Worm (Caenorhabditis elegans): ENCODE data around the gene wbp-2.

The wbp-2 gene

ce11 chrII:9362249-9362648, 32.7 kb downstream of the wbp-2 start:
- TF ChIP-seq snpc-4 (tag; optimal IDR thresholded peaks at IDR 0.05): no peak
- TF ChIP-seq efl-1 (optimal IDR thresholded peaks at IDR 0.05): no peak
- peak in 1 of 2 experiments; percentile 75 for TF ChIP-seq efl-1 (GFP tag; optimal IDR thresholded peaks at IDR 0.05 in 1 of 2)

DNA sequence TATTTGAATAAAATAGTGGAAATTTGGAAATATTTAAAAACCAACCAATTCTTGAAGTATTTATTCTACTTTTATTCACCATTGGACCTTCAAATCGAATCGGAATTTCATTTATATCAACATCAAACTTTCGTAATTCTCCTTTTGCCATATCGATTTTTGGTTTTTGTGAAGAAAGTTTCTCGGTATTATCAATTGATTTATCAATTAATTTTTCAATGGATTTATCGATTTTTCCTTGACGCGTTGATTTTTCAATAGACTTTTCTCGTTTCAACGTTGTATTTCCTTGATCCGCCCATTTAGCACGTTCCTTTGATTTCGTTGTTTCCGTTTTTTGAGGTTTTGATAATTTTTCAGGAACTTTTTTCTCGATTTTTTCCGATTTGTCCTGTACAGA, 39.8 kb downstream of the wbp-2 start:
- TF ChIP-seq C04F5.9 (tag; optimal IDR thresholded peaks at IDR 0.05) (no peak), lin-35 (GFP tag; optimal IDR thresholded peaks at IDR 0.05) (no peak), efl-1 (optimal IDR thresholded peaks at IDR 0.05) (no peak), efl-1 (GFP tag; optimal IDR thresholded peaks at IDR 0.05 in 1 of 2) (no peak), ces-1 (GFP tag; optimal IDR thresholded peaks at IDR 0.05) (no peak), nhr-47 (tag; optimal IDR thresholded peaks at IDR 0.05) (no peak), mef-2 (tag; optimal IDR thresholded peaks at IDR 0.05) (no peak), sox-4 (tag; optimal IDR thresholded peaks at IDR 0.05) (no peak), ceh-90 (tag; optimal IDR thresholded peaks at IDR 0.05) (no peak), mdl-1 (tag; optimal IDR thresholded peaks at IDR 0.05) (no peak), lin-15B (tag; optimal IDR thresholded peaks at IDR 0.05) (no peak), alr-1 (tag; optimal IDR thresholded peaks at IDR 0.05; ENCODE audit: borderline replicate concordance) (no peak), fkh-4 (tag; optimal IDR thresholded peaks at IDR 0.05; ENCODE audit: borderline replicate concordance) (no peak), hlh-17 (GFP tag; optimal IDR thresholded peaks at IDR 0.05; ENCODE audit: borderline replicate concordance) (no peak), ceh-82 (tag; optimal IDR thresholded peaks at IDR 0.05) (no peak), nhr-12 (tag; optimal IDR thresholded peaks at IDR 0.05) (no peak)

DNA sequence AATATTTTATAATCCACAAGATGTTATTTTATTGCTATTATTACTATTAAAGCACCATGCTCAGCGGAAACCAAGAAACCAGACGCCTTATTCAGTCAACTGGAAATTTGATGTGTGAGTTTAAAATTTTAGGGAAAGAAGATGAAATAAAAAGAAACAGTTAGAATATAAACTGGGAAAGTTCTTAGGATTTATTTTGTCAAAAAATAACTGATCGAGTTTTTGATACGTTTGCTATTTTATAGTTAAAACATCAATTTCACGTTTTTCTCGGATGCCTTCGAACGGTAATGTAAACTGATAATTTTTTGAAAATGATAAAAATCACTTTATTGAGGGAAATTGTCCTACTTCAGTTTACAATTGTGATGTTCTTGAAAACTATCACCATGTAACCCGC, 42.8 kb downstream of the wbp-2 start, which contains the start of gene C06C3.3:
Gene C06C3.3 (minus strand): TSS at position 101 of the 400 bp plus-strand sequence.
- no peak for TF ChIP-seq lsy-2 (tag; optimal IDR thresholded peaks at IDR 0.05)
- TF ChIP-seq ama-1 (optimal IDR thresholded peaks at IDR 0.05): no peak

ce11 chrII:9372991-9373390, 43.4 kb downstream of the wbp-2 start, which contains the start of gene C06C3.4:
C06C3.4 (plus strand) TSS chrII:9373291.
- no peak for TF ChIP-seq ceh-82 (tag; optimal IDR thresholded peaks at IDR 0.05)
- no peak for TF ChIP-seq C16A3.4 (tag; optimal IDR thresholded peaks at IDR 0.05)
- no peak for TF ChIP-seq vab-15 (tag; optimal IDR thresholded peaks at IDR 0.05)
- no peak for TF ChIP-seq xbp-1 (tag; optimal IDR thresholded peaks at IDR 0.05)
- no peak for TF ChIP-seq nhr-77 (tag; optimal IDR thresholded peaks at IDR 0.05)
- TF ChIP-seq lir-3 (tag; optimal IDR thresholded peaks at IDR 0.05; ENCODE audit: poor library complexity): no peak
- TF ChIP-seq ceh-88 (GFP tag; IDR thresholded peaks at IDR 0.05): no peak
- no peak for TF ChIP-seq nhr-19 (GFP tag; conservative IDR thresholded peaks at IDR 0.05)
- no peak for TF ChIP-seq ztf-4 (tag; optimal IDR thresholded peaks at IDR 0.05)
- no peak for TF ChIP-seq alr-1 (tag; optimal IDR thresholded peaks at IDR 0.05; ENCODE audit: borderline replicate concordance)
- TF ChIP-seq nhr-76 (tag; optimal IDR thresholded peaks at IDR 0.05): no peak
- no peak for TF ChIP-seq mef-2 (tag; optimal IDR thresholded peaks at IDR 0.05)
- TF ChIP-seq ets-5 (GFP tag; IDR thresholded peaks at IDR 0.05): no peak
- no peak for TF ChIP-seq nhr-12 (tag; optimal IDR thresholded peaks at IDR 0.05)
- no peak for TF ChIP-seq dpl-1 (GFP tag; optimal IDR thresholded peaks at IDR 0.05)

DNA sequence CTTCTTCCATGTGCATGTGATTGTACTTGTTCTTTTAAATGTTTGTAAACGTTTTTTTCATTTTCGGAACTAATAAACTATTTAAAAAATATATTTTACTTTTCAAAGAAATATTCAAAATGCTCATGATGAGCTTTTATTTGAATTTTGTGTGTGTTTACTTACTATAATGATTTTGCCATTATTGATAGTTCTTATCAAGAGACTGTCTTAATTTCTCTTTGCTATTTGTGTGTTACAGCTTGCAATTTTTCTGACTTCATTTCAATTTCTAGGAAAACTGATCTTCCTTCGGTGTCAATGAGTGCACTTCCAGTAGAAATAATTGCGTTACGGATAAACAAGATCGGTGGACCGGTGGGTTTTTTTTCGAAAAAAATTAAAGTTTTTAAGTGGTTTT, 45.2 kb downstream of the wbp-2 start, which contains the start of gene C06C3.12:
Gene C06C3.12 (plus strand): TSS at position 301 of the 400 bp plus-strand sequence.
- no peak for TF ChIP-seq efl-1 (optimal IDR thresholded peaks at IDR 0.05)
- TF ChIP-seq efl-1 (GFP tag; optimal IDR thresholded peaks at IDR 0.05 in 1 of 2): no peak
- no peak for TF ChIP-seq dsc-1 (tag; optimal IDR thresholded peaks at IDR 0.05)
- no peak for TF ChIP-seq dpl-1 (GFP tag; optimal IDR thresholded peaks at IDR 0.05)
- no peak for TF ChIP-seq nhr-11 (tag; optimal IDR thresholded peaks at IDR 0.05)
- no peak for TF ChIP-seq snpc-4 (tag; optimal IDR thresholded peaks at IDR 0.05)
- TF ChIP-seq elt-3 (tag; optimal IDR thresholded peaks at IDR 0.05): no peak
- no peak for TF ChIP-seq efl-3 (GFP tag; optimal IDR thresholded peaks at IDR 0.05)
- TF ChIP-seq pag-3 (tag; optimal IDR thresholded peaks at IDR 0.05; ENCODE audit: borderline replicate concordance, insufficient read depth): no peak
- no peak for TF ChIP-seq blmp-1 (tag; optimal IDR thresholded peaks at IDR 0.05)
- TF ChIP-seq mdl-1 (tag; optimal IDR thresholded peaks at IDR 0.05): no peak
- no peak for TF ChIP-seq zip-4 (GFP tag; optimal IDR thresholded peaks at IDR 0.05)
- no peak for TF ChIP-seq skn-1 (tag; optimal IDR thresholded peaks at IDR 0.05)
- no peak for TF ChIP-seq ztf-11 (tag; optimal IDR thresholded peaks at IDR 0.05)
- TF ChIP-seq sup-37 (GFP tag; optimal IDR thresholded peaks at IDR 0.05): no peak
- TF ChIP-seq sox-4 (tag; optimal IDR thresholded peaks at IDR 0.05): no peak
- TF ChIP-seq fkh-4 (tag; optimal IDR thresholded peaks at IDR 0.05; ENCODE audit: borderline replicate concordance): no peak
- TF ChIP-seq grh-1 (GFP tag; IDR thresholded peaks at IDR 0.05): no peak
- no peak for TF ChIP-seq alr-1 (tag; optimal IDR thresholded peaks at IDR 0.05; ENCODE audit: borderline replicate concordance)
- TF ChIP-seq sptf-1 (tag; optimal IDR thresholded peaks at IDR 0.05): no peak
- TF ChIP-seq lin-15B (tag; optimal IDR thresholded peaks at IDR 0.05): no peak
